Worm (Caenorhabditis elegans) whole organism, L4/young adult: ENCODE results near the gene lgc-9.

Experiments used
- dao-5 ChIP-seq: sonication (generic microtip); optimal IDR thresholded peaks from 2 replicates; lab custom pipeline; 2016; ENCODE audit warnings: missing genotype, missing genetic modification characterization, moderate library complexity, missing compliant biosample characterization
- him-1 ChIP-seq: sonication (generic microtip); optimal IDR thresholded peaks from 2 replicates; lab custom pipeline; 2016; ENCODE audit warnings: missing genotype, missing genetic modification reagents, missing genetic modification characterization, missing compliant biosample characterization

DNA sequence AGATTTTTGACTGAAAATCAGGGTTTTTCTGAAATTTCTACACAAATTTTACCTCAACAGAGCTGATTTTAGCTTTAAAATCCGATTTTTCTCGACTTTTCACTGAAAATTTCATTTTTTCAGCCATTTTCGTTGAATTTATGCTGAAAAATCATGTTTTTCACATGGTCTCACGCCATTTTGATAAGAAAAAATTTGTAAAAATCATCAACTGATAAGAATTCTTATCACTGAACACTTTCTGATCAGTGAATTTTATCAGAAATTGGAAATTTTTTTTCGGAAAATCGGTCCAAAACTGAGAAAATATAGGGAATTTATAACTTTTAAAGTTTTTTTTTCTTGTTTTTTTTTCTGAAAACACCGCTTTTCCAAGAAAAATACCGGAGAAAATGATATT is 14.5 kb upstream of the lgc-9 start:
- TF ChIP-seq him-1 (no peak), dao-5 (tag; lab: Kevin White, UChicago) (no peak)
